Worm (Caenorhabditis elegans): ENCODE results near the gene F12A10.8.

DNA sequence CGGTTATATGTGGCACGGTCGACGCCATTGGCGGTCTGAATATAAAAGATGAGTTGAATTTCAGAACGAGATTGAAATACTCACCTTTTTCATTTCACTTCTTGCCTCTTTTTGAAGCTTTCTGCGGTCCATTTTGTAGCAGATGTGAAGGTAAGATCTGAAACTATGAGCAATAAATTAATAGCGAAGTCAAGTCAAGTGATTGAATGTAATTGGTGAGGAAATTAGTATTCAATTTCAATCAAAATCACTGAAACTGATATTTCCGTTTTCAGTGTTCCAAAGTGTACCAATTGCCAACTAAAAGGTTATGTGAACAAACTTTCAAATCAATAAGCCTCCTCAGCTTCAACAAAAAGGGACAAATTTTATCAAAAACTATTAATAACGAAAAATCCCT, 40.8 kb upstream of the F12A10.8 start, which contains the start of gene C17C3.24:
- TF ChIP-seq fos-1 (tag; optimal IDR thresholded peaks at IDR 0.05): no peak
- no peak for TF ChIP-seq lin-13 (GFP tag; optimal IDR thresholded peaks at IDR 0.05)
- no peak for TF ChIP-seq nhr-77 (tag; optimal IDR thresholded peaks at IDR 0.05)
- no peak for TF ChIP-seq F13H6.1 (tag; optimal IDR thresholded peaks at IDR 0.05)
- no peak for TF ChIP-seq lin-39 (tag; optimal IDR thresholded peaks at IDR 0.05)
- no peak for TF ChIP-seq snpc-4 (tag; optimal IDR thresholded peaks at IDR 0.05)
- TF ChIP-seq ama-1 (optimal IDR thresholded peaks at IDR 0.05): no peak
- TF ChIP-seq mdl-1 (tag; optimal IDR thresholded peaks at IDR 0.05): no peak
